Fruit fly (Drosophila melanogaster): Measurements from ENCODE around the gene pll.

DNA sequence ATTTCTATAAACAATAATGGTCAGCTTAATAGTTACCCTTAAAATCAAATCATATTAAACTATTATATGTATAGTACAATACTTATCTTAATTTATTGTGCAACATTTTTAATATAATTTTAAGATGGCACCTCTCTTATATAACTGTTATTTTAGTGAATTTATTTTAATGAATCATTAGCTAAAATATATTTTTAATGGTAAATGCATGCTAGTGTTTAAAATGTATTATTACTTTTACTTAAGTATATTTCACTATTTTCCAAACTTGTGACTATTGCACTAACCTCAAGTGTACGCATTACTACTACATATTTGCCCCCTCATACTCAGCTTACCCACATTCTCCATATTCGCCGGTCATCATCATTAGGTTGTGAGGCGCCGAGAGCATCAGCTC, 6.7 kb downstream of the pll start:
- no peak for TF ChIP-seq Dll (optimal IDR thresholded peaks at IDR 0.05)
- TF ChIP-seq psq (optimal IDR thresholded peaks at IDR 0.05), result no peak
- no peak for TF ChIP-seq pan (optimal IDR thresholded peaks at IDR 0.05)

Data from whole organism.